Worm (Caenorhabditis elegans): Measurements from ENCODE around the gene grl-6.

ce11 chrX:6468499-6468898 is 17.8 kb upstream of the grl-6 start, which contains the start of gene C15B12.9:
- no peak for TF ChIP-seq pes-1 (GFP tag; IDR thresholded peaks at IDR 0.05)
- no peak for TF ChIP-seq hnd-1 (tag; optimal IDR thresholded peaks at IDR 0.05)
- no peak for TF ChIP-seq tbx-11 (GFP tag; IDR thresholded peaks at IDR 0.05)
- no peak for TF ChIP-seq scrt-1 (GFP tag; IDR thresholded peaks at IDR 0.05)
- no peak for TF ChIP-seq ets-7 (tag; optimal IDR thresholded peaks at IDR 0.05)
- no peak for TF ChIP-seq sea-1 (GFP tag; conservative IDR thresholded peaks at IDR 0.05)
- no peak for TF ChIP-seq aly-1 (tag; optimal IDR thresholded peaks at IDR 0.05)
- TF ChIP-seq tra-4 (tag; optimal IDR thresholded peaks at IDR 0.05), result no peak
- no peak for TF ChIP-seq ceh-13 (GFP tag; optimal IDR thresholded peaks at IDR 0.05)
- TF ChIP-seq ama-1 (optimal IDR thresholded peaks at IDR 0.05), result no peak

Data from whole organism, early embryonic.